Worm (Caenorhabditis elegans) whole organism, L4/young adult: ENCODE data around the gene chd-3.

Experiments
- W03F9.2 ChIP-seq: fragments of 150-350 bp; optimal IDR thresholded peaks from 2 replicates; lab custom pipeline; 2014; ENCODE audit warnings: missing biosample characterization, missing genetic modification characterization
- dao-5 ChIP-seq: sonication (generic microtip); optimal IDR thresholded peaks from 2 replicates; lab custom pipeline; 2016; ENCODE audit warnings: missing genotype, missing genetic modification characterization, moderate library complexity, missing compliant biosample characterization
- him-1 ChIP-seq: sonication (generic microtip); optimal IDR thresholded peaks from 2 replicates; lab custom pipeline; 2016; ENCODE audit warnings: missing genotype, missing genetic modification reagents, missing genetic modification characterization, missing compliant biosample characterization

DNA sequence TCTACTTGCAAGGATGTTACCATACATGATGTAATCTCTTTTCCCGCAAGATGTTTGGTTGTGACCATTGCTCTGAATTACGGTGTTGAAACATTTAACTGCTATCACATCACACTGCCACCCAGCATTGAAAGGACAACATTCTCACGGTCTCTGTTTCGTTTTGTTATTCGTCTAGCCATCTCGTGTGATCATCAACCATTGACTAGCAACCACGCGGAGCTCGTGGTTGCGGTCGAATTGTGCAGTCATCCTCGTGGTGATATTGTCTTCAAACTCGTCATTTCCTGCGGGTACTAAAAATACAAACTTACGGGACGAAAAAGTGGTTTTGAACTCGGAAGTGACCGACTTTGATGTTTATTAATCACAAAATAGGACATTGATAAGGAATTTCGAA lies 23.2 kb upstream of the chd-3 start:
- TF ChIP-seq him-1 (tag; lab: Kevin White, UChicago) (no peak), dao-5 (tag; lab: Kevin White, UChicago) (no peak), W03F9.2 (no peak)
